Worm (Caenorhabditis elegans) whole organism, L1 larva: ENCODE results near the gene sorb-1.

ENCODE experiments used
- ces-1 ChIP-seq: fragments of 150-350 bp; optimal IDR thresholded peaks from 2 replicates; lab custom pipeline; 2014; ENCODE audit warnings: missing biosample characterization, missing genetic modification reagents, missing genetic modification characterization
- elt-3 ChIP-seq, 6 experiments: fragments of 150-350 bp in 1 of 6; sonication (generic microtip); optimal IDR thresholded peaks; 2 replicates each; lab custom pipeline; 2017 to 2018; ENCODE audit warnings: missing biosample characterization in 6 of 6, missing genetic modification characterization in 6 of 6, inconsistent platforms in 1 of 6
- fos-1 ChIP-seq: fragments of 150-350 bp; optimal IDR thresholded peaks from 2 replicates; lab custom pipeline; 2014; ENCODE audit warnings: missing biosample characterization, missing genetic modification characterization
- lin-13 ChIP-seq: fragments of 150-350 bp; optimal IDR thresholded peaks from 2 replicates; lab custom pipeline; 2014; ENCODE audit warnings: missing biosample characterization, missing genetic modification reagents, missing genetic modification characterization
- lin-35 ChIP-seq, 2 experiments: fragments of 150-350 bp; optimal IDR thresholded peaks; 2 replicates each; lab custom pipeline; 2014; ENCODE audit warnings: missing biosample characterization in 2 of 2, missing genetic modification characterization in 2 of 2, missing genetic modification reagents in 2 of 2
- nhr-11 ChIP-seq: fragments of 150-350 bp; optimal IDR thresholded peaks from 2 replicates; lab custom pipeline; 2014; ENCODE audit warnings: missing biosample characterization, missing genetic modification characterization
- nhr-237 ChIP-seq: fragments of 150-350 bp; optimal IDR thresholded peaks from 2 replicates; lab custom pipeline; 2014; ENCODE audit warnings: missing biosample characterization, missing genetic modification characterization
- nhr-28 ChIP-seq: fragments of 150-350 bp; optimal IDR thresholded peaks from 2 replicates; lab custom pipeline; 2014; ENCODE audit warnings: missing biosample characterization, missing genetic modification characterization
- nhr-76 ChIP-seq: sonication (generic microtip); optimal IDR thresholded peaks from 2 replicates; lab custom pipeline; 2017; ENCODE audit warnings: missing biosample characterization, missing genetic modification characterization
- nhr-85 ChIP-seq: sonication (generic microtip); peaks from one replicate; lab custom pipeline; 2016; ENCODE audit warnings: missing genetic modification characterization, inconsistent platforms, missing compliant biosample characterization
- xbp-1 ChIP-seq: sonication (generic microtip); optimal IDR thresholded peaks from 2 replicates; lab custom pipeline; 2016; ENCODE audit warnings: missing genetic modification characterization, missing compliant biosample characterization
- ztf-11 ChIP-seq, 2 experiments: sonication (generic microtip); optimal IDR thresholded peaks; 2 replicates each; lab custom pipeline; 2016 to 2017; ENCODE audit warnings: missing genetic modification characterization in 2 of 2, missing biosample characterization in 1 of 2, missing compliant biosample characterization in 1 of 2

ce11 chrIV:13750033-13750432 is at the start of gene sorb-1:
- TF ChIP-seq fos-1 (no peak), xbp-1 (tag; lab: Kevin White, UChicago) (no peak), nhr-11 (tag; lab: Kevin White, UChicago) (no peak), elt-3 (tag; optimal IDR thresholded peaks at IDR 0.05; lab: Kevin White, UChicago) (no peak), ztf-11 (tag; optimal IDR thresholded peaks at IDR 0.05; lab: Kevin White, UChicago) (no peak), nhr-28 (tag; lab: Kevin White, UChicago) (no peak), nhr-237 (no peak), nhr-85 (tag; lab: Kevin White, UChicago) (no peak), ces-1 (GFP tag; lab: Kevin White, UChicago) (no peak), lin-13 (GFP tag; lab: Kevin White, UChicago) (no peak), lin-35 (GFP tag; optimal IDR thresholded peaks at IDR 0.05; lab: Kevin White, UChicago) (no peak), nhr-76 (tag; lab: Kevin White, UChicago) (no peak)
